Comparison of ENCODE assay signal across 4 fruit fly cellular contexts in genomic region chr3L:8839130-8839529, dm6.
TF ChIP-seq lines count a peak whose summit lies in the region.

No protein-coding gene starts in this region.

- no peak for TF ChIP-seq CTCF in whole organism, embryonic (GFP tag; optimal IDR thresholded peaks at IDR 0.05; lab: Kevin White, UChicago)

TF ChIP-seq in whole organism, embryonic, 481 proteins besides CTCF, POLR2A, EP300 and RAD21:
- peak; percentile 0 for TF ChIP-seq nom (GFP tag; optimal IDR thresholded peaks at IDR 0.05; lab: Kevin White, UChicago)
- TF ChIP-seq chm (GFP tag; IDR thresholded peaks at IDR 0.05; lab: Robert Waterston, UW) = 0 out of 2 replicates have a peak, but pooled peaks have one; percentile 17
- no peak for TF ChIP-seq CG16813 (GFP tag; IDR thresholded peaks at IDR 0.05; lab: Robert Waterston, UW; ENCODE audit: partially characterized antibody)
- TF ChIP-seq peb (GFP tag; IDR thresholded peaks at IDR 0.05; lab: Robert Waterston, UW) = no peak

TF ChIP-seq in whole organism, prepupa, 60 proteins besides CTCF, POLR2A, EP300 and RAD21:
- TF ChIP-seq Met (GFP tag; optimal IDR thresholded peaks at IDR 0.05; lab: Kevin White, UChicago) (no peak), CG31627 (GFP tag; optimal IDR thresholded peaks at IDR 0.05; lab: Kevin White, UChicago) (no peak), ss (GFP tag; optimal IDR thresholded peaks at IDR 0.05; lab: Kevin White, UChicago) (peak in 1 of 2 experiments; percentile 58), eg (GFP tag; IDR thresholded peaks at IDR 0.05; lab: Robert Waterston, UW) (peak; percentile 17; the same call in 1 of the 3 replicates)

TF ChIP-seq in whole organism, pupa, 21 proteins besides CTCF, POLR2A, EP300 and RAD21:
- TF ChIP-seq CG13204 (GFP tag; optimal IDR thresholded peaks at IDR 0.05; lab: Kevin White, UChicago) (peak; percentile 60), EcR (GFP tag; optimal IDR thresholded peaks at IDR 0.05; lab: Kevin White, UChicago) (peak; percentile 92), CG8301 (tag; optimal IDR thresholded peaks at IDR 0.05; lab: Kevin White, UChicago) (no peak), fd96Ca (GFP tag; IDR thresholded peaks at IDR 0.05; lab: Robert Waterston, UW) (0 out of 3 replicates have a peak, but pooled peaks have one; percentile 10), Snoo (tag; optimal IDR thresholded peaks at IDR 0.05; lab: Kevin White, UChicago) (no peak)
TF ChIP-seq in whole organism, pupa: peak in this region for 3.

TF ChIP-seq in whole organism, wandering third instar larva, 38 proteins besides CTCF, POLR2A, EP300 and RAD21:
- TF ChIP-seq HLH106 (tag; optimal IDR thresholded peaks at IDR 0.05; lab: Kevin White, UChicago) (no peak), GATAd (GFP tag; optimal IDR thresholded peaks at IDR 0.05; lab: Kevin White, UChicago) (no peak), Rel (GFP tag; optimal IDR thresholded peaks at IDR 0.05; lab: Kevin White, UChicago) (no peak), Rel (tag; optimal IDR thresholded peaks at IDR 0.05; lab: Kevin White, UChicago) (peak; percentile 23), sv (GFP tag; optimal IDR thresholded peaks at IDR 0.05; lab: Kevin White, UChicago) (no peak), Dif (GFP tag; optimal IDR thresholded peaks at IDR 0.05; lab: Kevin White, UChicago; ENCODE audit: partially characterized antibody) (peak; percentile 40), Hnf4 (GFP tag; optimal IDR thresholded peaks at IDR 0.05; lab: Kevin White, UChicago) (no peak), sage (GFP tag; optimal IDR thresholded peaks at IDR 0.05; lab: Kevin White, UChicago) (no peak), jim (GFP tag; optimal IDR thresholded peaks at IDR 0.05; lab: Kevin White, UChicago) (no peak), rgr (GFP tag; optimal IDR thresholded peaks at IDR 0.05; lab: Kevin White, UChicago) (no peak), fru (GFP tag; optimal IDR thresholded peaks at IDR 0.05; lab: Kevin White, UChicago) (no peak), ey (GFP tag; optimal IDR thresholded peaks at IDR 0.05; lab: Kevin White, UChicago) (no peak), Vsx2 (GFP tag; optimal IDR thresholded peaks at IDR 0.05; lab: Kevin White, UChicago; ENCODE audit: partially characterized antibody) (peak; percentile 47), Hr78 (GFP tag; optimal IDR thresholded peaks at IDR 0.05; lab: Kevin White, UChicago) (no peak)
